Worm (Caenorhabditis elegans): ENCODE data around the gene F38C2.7.

Gene F38C2.7

ce11 chrIV:16236827-16237226 is 40.4 kb downstream of the F38C2.7 start:
- TF ChIP-seq elt-1 (tag; optimal IDR thresholded peaks at IDR 0.05; ENCODE audit: borderline replicate concordance, insufficient read depth) = no peak
- no peak for TF ChIP-seq nhr-12 (tag; optimal IDR thresholded peaks at IDR 0.05)
- TF ChIP-seq ham-2 (GFP tag; optimal IDR thresholded peaks at IDR 0.05) = no peak
- no peak for TF ChIP-seq mls-2 (tag; optimal IDR thresholded peaks at IDR 0.05)
- TF ChIP-seq mab-5 (tag; optimal IDR thresholded peaks at IDR 0.05) = no peak
- TF ChIP-seq cnd-1 (tag; optimal IDR thresholded peaks at IDR 0.05) = no peak
- TF ChIP-seq snpc-4 (tag; optimal IDR thresholded peaks at IDR 0.05) = no peak
- TF ChIP-seq hlh-1 (tag; optimal IDR thresholded peaks at IDR 0.05) = no peak
- TF ChIP-seq ceh-39 (tag; optimal IDR thresholded peaks at IDR 0.05) = no peak
- no peak for TF ChIP-seq unc-39 (tag; optimal IDR thresholded peaks at IDR 0.05)
- TF ChIP-seq sptf-1 (tag; optimal IDR thresholded peaks at IDR 0.05) = no peak
- TF ChIP-seq unc-62 (GFP tag; optimal IDR thresholded peaks at IDR 0.05) = no peak
- no peak for TF ChIP-seq bed-3 (GFP tag; optimal IDR thresholded peaks at IDR 0.05)
- no peak for TF ChIP-seq ces-1 (GFP tag; optimal IDR thresholded peaks at IDR 0.05)
- no peak for TF ChIP-seq nhr-28 (tag; optimal IDR thresholded peaks at IDR 0.05)

- TF ChIP-seq mab-5 (tag; optimal IDR thresholded peaks at IDR 0.05) (no peak), unc-39 (tag; optimal IDR thresholded peaks at IDR 0.05) (no peak), hlh-1 (tag; optimal IDR thresholded peaks at IDR 0.05) (no peak)
These were observed 44.2 kb downstream of the F38C2.7 start, which contains the start of the genes hpa-1 and irld-39 for ce11 chrIV:16233028-16233427. hpa-1 (minus strand) TSS chrIV:16233128. irld-39 (plus strand) TSS chrIV:16233148.

- no peak for TF ChIP-seq mls-2 (tag; optimal IDR thresholded peaks at IDR 0.05)
- TF ChIP-seq nhr-76 (tag; optimal IDR thresholded peaks at IDR 0.05) = no peak
- TF ChIP-seq ceh-43 (GFP tag; optimal IDR thresholded peaks at IDR 0.05) = no peak
- no peak for TF ChIP-seq ceh-83 (GFP tag; optimal IDR thresholded peaks at IDR 0.05)
- no peak for TF ChIP-seq ces-1 (GFP tag; optimal IDR thresholded peaks at IDR 0.05)
- no peak for TF ChIP-seq blmp-1 (tag; optimal IDR thresholded peaks at IDR 0.05)
- TF ChIP-seq nhr-12 (tag; optimal IDR thresholded peaks at IDR 0.05) = no peak
- no peak for TF ChIP-seq lin-13 (tag; optimal IDR thresholded peaks at IDR 0.05)
- no peak for TF ChIP-seq elt-1 (tag; optimal IDR thresholded peaks at IDR 0.05; ENCODE audit: borderline replicate concordance, insufficient read depth)
- TF ChIP-seq lin-32 (GFP tag; optimal IDR thresholded peaks at IDR 0.05) = no peak
- TF ChIP-seq zip-8 (tag; optimal IDR thresholded peaks at IDR 0.05) = no peak
- no peak for TF ChIP-seq nhr-28 (tag; optimal IDR thresholded peaks at IDR 0.05)
- TF ChIP-seq pha-4 (tag; optimal IDR thresholded peaks at IDR 0.05) = no peak
- no peak for TF ChIP-seq cnd-1 (tag; optimal IDR thresholded peaks at IDR 0.05)
- TF ChIP-seq ztf-11 (tag; optimal IDR thresholded peaks at IDR 0.05) = no peak
- TF ChIP-seq mep-1 (tag; optimal IDR thresholded peaks at IDR 0.05) = no peak
- TF ChIP-seq sptf-1 (tag; optimal IDR thresholded peaks at IDR 0.05) = no peak
- TF ChIP-seq elt-3 (tag; optimal IDR thresholded peaks at IDR 0.05) = no peak
- no peak for TF ChIP-seq bed-3 (GFP tag; optimal IDR thresholded peaks at IDR 0.05)
- TF ChIP-seq hlh-1 (tag; optimal IDR thresholded peaks at IDR 0.05) = no peak
These were observed 46.7 kb downstream of the F38C2.7 start for ce11 chrIV:16230464-16230863.

All from whole organism, mixed stage, embryonic.